Worm (Caenorhabditis elegans) whole organism, L2 larva: ENCODE data around the gene Y38F2AL.12.
A peak's percentile ranks its signal among the peaks of the same experiment; 100 is the strongest.

Source experiments
- R02D3.7 ChIP-seq: fragments of 150-350 bp; optimal IDR thresholded peaks from 2 replicates; lab custom pipeline; 2014; ENCODE audit warnings: missing biosample characterization, missing genetic modification characterization
- blmp-1 ChIP-seq: sonication (generic microtip); optimal IDR thresholded peaks from 2 replicates; lab custom pipeline; 2017; ENCODE audit warnings: missing genetic modification characterization, mild to moderate bottlenecking, missing compliant biosample characterization, antibody characterized with exemption, moderate library complexity; ENCODE audit not compliant: insufficient read depth
- egl-27 ChIP-seq: sonication (generic microtip); optimal IDR thresholded peaks from 3 replicates; lab custom pipeline; 2017; ENCODE audit warnings: missing biosample characterization, missing genetic modification reagents, missing genetic modification characterization
- elt-1 ChIP-seq: fragments of 150-350 bp; optimal IDR thresholded peaks from 2 replicates; lab custom pipeline; 2014; ENCODE audit warnings: missing biosample characterization, missing genetic modification characterization
- elt-3 ChIP-seq: sonication (generic microtip); optimal IDR thresholded peaks from 2 replicates; lab custom pipeline; 2017; ENCODE audit warnings: missing biosample characterization, missing genetic modification characterization
- lsy-2 ChIP-seq, 2 experiments: fragments of 150-350 bp in 1 of 2; sonication (generic microtip) in 1 of 2; optimal IDR thresholded peaks; 2 replicates each; lab custom pipeline; 2014 to 2017; ENCODE audit warnings: missing biosample characterization in 2 of 2, missing genetic modification characterization in 2 of 2
- mab-5 ChIP-seq: fragments of 150-350 bp; optimal IDR thresholded peaks from 2 replicates; lab custom pipeline; 2014; ENCODE audit warnings: missing biosample characterization, missing genetic modification characterization
- mdl-1 ChIP-seq, 2 experiments: fragments of 150-350 bp in 1 of 2; sonication (generic microtip) in 1 of 2; optimal IDR thresholded peaks; 2 replicates each; lab custom pipeline; 2017; ENCODE audit warnings: missing biosample characterization in 2 of 2, missing genetic modification characterization in 2 of 2

DNA sequence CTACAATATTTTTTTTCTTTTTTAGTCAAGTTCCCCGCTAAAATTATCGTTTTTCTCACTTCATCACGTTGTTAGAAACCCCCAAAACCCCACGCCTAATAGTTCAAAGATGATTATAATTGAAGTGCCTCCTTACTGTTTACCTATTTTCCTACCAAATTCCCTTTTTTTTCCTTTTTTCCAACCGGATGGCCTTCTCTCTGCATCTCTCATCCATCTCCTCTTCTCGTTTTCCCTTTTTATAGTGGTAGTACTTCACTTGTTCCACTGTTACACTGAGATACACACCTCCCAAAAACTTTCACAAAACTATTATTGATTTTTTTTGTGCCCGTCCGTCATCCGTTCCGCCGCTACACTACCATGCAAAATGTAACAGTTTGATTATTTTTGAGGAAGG lies 6.6 kb downstream of the Y38F2AL.12 start, which contains the start of gene nsy-4:
- TF ChIP-seq elt-1 (no peak), egl-27 (tag; lab: Kevin White, UChicago) (no peak), mdl-1 (tag; optimal IDR thresholded peaks at IDR 0.05; lab: Kevin White, UChicago) (no peak), blmp-1 (tag; lab: Kevin White, UChicago) (peak; percentile 60), lsy-2 (tag; optimal IDR thresholded peaks at IDR 0.05; lab: Kevin White, UChicago) (no peak), mab-5 (tag; lab: Kevin White, UChicago) (no peak), R02D3.7 (tag; lab: Kevin White, UChicago) (no peak), elt-3 (no peak)
